Fruit fly (Drosophila melanogaster): ENCODE measurements around the gene Galphaf.

DNA sequence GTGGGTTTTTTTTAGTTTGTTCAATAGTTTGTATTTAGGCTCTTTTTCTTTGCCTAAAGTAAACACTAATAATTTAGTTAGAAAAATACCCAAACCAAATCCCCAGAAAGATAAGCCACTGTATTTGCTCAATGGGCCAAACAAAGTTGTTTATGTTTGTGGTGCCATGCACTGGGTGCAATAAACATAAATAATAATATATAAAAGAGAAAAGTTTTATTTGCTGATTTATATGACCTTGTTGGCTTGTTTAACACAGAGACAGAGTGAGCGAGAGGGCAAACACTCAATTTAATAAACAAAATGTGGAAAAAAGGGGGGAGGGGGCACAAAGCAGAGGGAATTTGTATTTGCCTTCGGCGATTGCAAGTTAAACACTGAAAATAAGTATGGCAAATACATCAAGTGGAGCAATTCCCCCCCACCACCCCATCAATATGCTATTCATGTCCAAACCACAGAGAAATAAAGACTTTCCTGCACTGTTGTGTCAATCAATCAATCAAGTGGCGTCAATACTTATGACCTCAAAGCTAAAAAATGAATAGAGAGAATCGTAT, 27.1 kb downstream of the Galphaf start:
- TF ChIP-seq Sry-δ (GFP tag; optimal IDR thresholded peaks at IDR 0.05) (no peak), br (optimal IDR thresholded peaks at IDR 0.05) (no peak), NC2α (GFP tag; optimal IDR thresholded peaks at IDR 0.05) (no peak), CG17829 (tag; optimal IDR thresholded peaks at IDR 0.05) (peak; percentile 13), YL-1 (GFP tag; optimal IDR thresholded peaks at IDR 0.05) (no peak), ERR (GFP tag; optimal IDR thresholded peaks at IDR 0.05) (no peak), pho (GFP tag; optimal IDR thresholded peaks at IDR 0.05) (no peak), jing (GFP tag; optimal IDR thresholded peaks at IDR 0.05) (no peak), CG2875 (GFP tag; optimal IDR thresholded peaks at IDR 0.05) (peak; percentile 70), Trl (optimal IDR thresholded peaks at IDR 0.05) (no peak), Trl (GFP tag; optimal IDR thresholded peaks at IDR 0.05) (no peak), wek (GFP tag; optimal IDR thresholded peaks at IDR 0.05) (peak; percentile 5), usp (GFP tag; optimal IDR thresholded peaks at IDR 0.05) (no peak)

Data from whole organism, embryonic.